Fruit fly (Drosophila melanogaster) whole organism, embryonic: ENCODE data around the gene udt.

ENCODE experiments used
- Aef1 ChIP-seq: fragments of 200-800 bp; sonication (Bioruptor generic); IDR thresholded peaks from 3 replicates; pipeline ENCODE4 v1.3.6; 2022; ENCODE audit warnings: missing biosample characterization, missing genetic modification characterization
- Antp ChIP-seq: fragments of 200-800 bp; sonication (Bioruptor generic); optimal IDR thresholded peaks from 3 replicates; lab custom pipeline; 2016; ENCODE audit warnings: missing biosample characterization, missing genetic modification characterization
- B-H1 ChIP-seq: fragments of 200-800 bp; sonication (Bioruptor generic); IDR thresholded peaks from 3 replicates; pipeline ENCODE4 v1.3.6; 2022; ENCODE audit warnings: missing biosample characterization, missing genetic modification characterization
- Bgb ChIP-seq: fragments of 200-800 bp; sonication (Bioruptor generic); IDR thresholded peaks from 2 replicates; pipeline ENCODE4 v1.3.6; 2022; ENCODE audit warnings: missing biosample characterization, missing genetic modification characterization; ENCODE audit not compliant: partially characterized antibody
- C15 ChIP-seq: fragments of 200-800 bp; sonication (Bioruptor generic); IDR thresholded peaks from 3 replicates; pipeline ENCODE4 v1.3.6; 2022; ENCODE audit warnings: missing biosample characterization, missing genetic modification characterization
- CG10543 ChIP-seq: fragments of 200-800 bp; sonication (Bioruptor generic); optimal IDR thresholded peaks from 3 replicates; lab custom pipeline; 2017; ENCODE audit warnings: missing biosample characterization, mild to moderate bottlenecking, missing genetic modification characterization, moderate library complexity
- CG10979 ChIP-seq: fragments of 200-800 bp; sonication (Bioruptor generic); optimal IDR thresholded peaks from 2 replicates; lab custom pipeline; 2018; ENCODE audit warnings: missing biosample characterization, mild to moderate bottlenecking, missing genetic modification characterization, moderate library complexity
- CG15696 ChIP-seq: fragments of 200-800 bp; sonication (Bioruptor generic); optimal IDR thresholded peaks from 2 replicates; lab custom pipeline; 2019; ENCODE audit warnings: missing biosample characterization, mild to moderate bottlenecking, missing genetic modification characterization, moderate library complexity
- CG17186 ChIP-seq: fragments of 200-800 bp; sonication (Bioruptor generic); optimal IDR thresholded peaks from 3 replicates; lab custom pipeline; 2017; ENCODE audit warnings: missing biosample characterization, missing genetic modification reagents, missing genetic modification characterization
- CG17568 ChIP-seq: fragments of 200-800 bp; sonication (Bioruptor generic); optimal IDR thresholded peaks from 2 replicates; lab custom pipeline; 2018; ENCODE audit warnings: missing biosample characterization, mild to moderate bottlenecking, missing genetic modification characterization, moderate library complexity
- CG2875 ChIP-seq: fragments of 200-800 bp; sonication (Bioruptor generic); optimal IDR thresholded peaks from 2 replicates; lab custom pipeline; 2017; ENCODE audit warnings: missing biosample characterization, mild to moderate bottlenecking, missing genetic modification characterization, missing genetic modification reagents
- CG31388 ChIP-seq: fragments of 200-800 bp; sonication (Bioruptor generic); optimal IDR thresholded peaks from 2 replicates; lab custom pipeline; 2016; ENCODE audit warnings: missing biosample characterization, missing genetic modification characterization
- CG32772 ChIP-seq: fragments of 200-800 bp; sonication (Bioruptor generic); IDR thresholded peaks from 2 replicates; pipeline ENCODE4 v1.3.6; 2022; ENCODE audit warnings: missing biosample characterization, missing genetic modification characterization
- CG8290 ChIP-seq, 3 experiments: fragments of 200-800 bp; sonication (Bioruptor generic); optimal IDR thresholded peaks; 2 replicates each; lab custom pipeline; 2016 to 2019; ENCODE audit warnings: missing biosample characterization in 3 of 3, missing genetic modification characterization in 3 of 3, mild to moderate bottlenecking in 2 of 3, moderate library complexity in 1 of 3
- CG9727 ChIP-seq: fragments of 200-800 bp; sonication (Bioruptor generic); optimal IDR thresholded peaks from 3 replicates; lab custom pipeline; 2017; ENCODE audit warnings: missing biosample characterization, mild to moderate bottlenecking, missing genetic modification characterization
- Camta ChIP-seq: fragments of 200-800 bp; sonication (Bioruptor generic); optimal IDR thresholded peaks from 2 replicates; lab custom pipeline; 2016; ENCODE audit warnings: missing biosample characterization, missing genetic modification characterization
- Dll ChIP-seq: fragments of 200-800 bp; sonication (Bioruptor generic); IDR thresholded peaks from 4 replicates; pipeline ENCODE4 v1.3.6; 2022; ENCODE audit warnings: missing biosample characterization, missing genetic modification characterization; ENCODE audit not compliant: partially characterized antibody
- Doc2 ChIP-seq: fragments of 200-800 bp; sonication (Bioruptor generic); IDR thresholded peaks from 2 replicates; pipeline ENCODE4 v1.3.6; 2022; ENCODE audit warnings: missing biosample characterization, missing genetic modification characterization
- Elba2 ChIP-seq: fragments of 200-800 bp; sonication (Bioruptor generic); optimal IDR thresholded peaks from 3 replicates; lab custom pipeline; 2016; ENCODE audit warnings: missing biosample characterization, missing genetic modification characterization
- Hmr ChIP-seq: fragments of 200-800 bp; sonication (Bioruptor generic); optimal IDR thresholded peaks from 3 replicates; lab custom pipeline; 2017; ENCODE audit warnings: mild to moderate bottlenecking, missing biosample characterization, missing genetic modification reagents, missing genetic modification characterization
- Hr3 ChIP-seq: fragments of 200-800 bp; sonication (Bioruptor generic); optimal IDR thresholded peaks from 3 replicates; lab custom pipeline; 2016; ENCODE audit warnings: missing biosample characterization, missing genetic modification characterization
- Jarid2 ChIP-seq: fragments of 200-800 bp; sonication (Bioruptor generic); optimal IDR thresholded peaks from 3 replicates; lab custom pipeline; 2017; ENCODE audit warnings: mild to moderate bottlenecking, missing biosample characterization, missing genetic modification reagents, missing genetic modification characterization
- Kr ChIP-seq: fragments of 200-800 bp; sonication (Bioruptor generic); optimal IDR thresholded peaks from 2 replicates; lab custom pipeline; 2017; ENCODE audit warnings: missing biosample characterization, mild to moderate bottlenecking, missing genetic modification characterization
- Lhr ChIP-seq: fragments of 200-800 bp; sonication (Bioruptor generic); optimal IDR thresholded peaks from 3 replicates; lab custom pipeline; 2017; ENCODE audit warnings: mild to moderate bottlenecking, missing biosample characterization, missing genetic modification reagents, missing genetic modification characterization
- Lim3 ChIP-seq: fragments of 200-800 bp; sonication (Bioruptor generic); IDR thresholded peaks from 2 replicates; pipeline ENCODE4 v1.3.6; 2022; ENCODE audit warnings: missing biosample characterization, missing genetic modification characterization
- Nf-YA ChIP-seq: fragments of 200-800 bp; sonication (Bioruptor generic); IDR thresholded peaks from 2 replicates; pipeline ENCODE4 v1.3.6; 2022; ENCODE audit warnings: missing biosample characterization, missing genetic modification characterization
- Poxn ChIP-seq: fragments of 200-800 bp; sonication (Bioruptor generic); IDR thresholded peaks from 2 replicates; pipeline ENCODE4 v1.3.6; 2022; ENCODE audit warnings: missing biosample characterization, missing genetic modification characterization
- Rfx ChIP-seq: fragments of 200-800 bp; sonication (Bioruptor generic); IDR thresholded peaks from 2 replicates; pipeline ENCODE4 v1.3.6; 2022; ENCODE audit warnings: missing biosample characterization, missing genetic modification characterization
- cwo ChIP-seq: fragments of 200-800 bp; sonication (Bioruptor generic); optimal IDR thresholded peaks from 3 replicates; lab custom pipeline; 2017; ENCODE audit warnings: missing biosample characterization, missing genetic modification characterization, mild to moderate bottlenecking, moderate library complexity, missing genetic modification reagents
- dan ChIP-seq: fragments of 200-800 bp; sonication (Bioruptor generic); IDR thresholded peaks from 2 replicates; pipeline ENCODE4 v1.3.6; 2022; ENCODE audit warnings: missing biosample characterization, missing genetic modification characterization
- disco-r ChIP-seq: fragments of 200-800 bp; sonication (Bioruptor generic); optimal IDR thresholded peaks from 2 replicates; lab custom pipeline; 2016; ENCODE audit warnings: missing biosample characterization, missing genetic modification characterization
- gcm2 ChIP-seq: fragments of 200-800 bp; sonication (Bioruptor generic); optimal IDR thresholded peaks from 2 replicates; lab custom pipeline; 2016; ENCODE audit warnings: missing biosample characterization, missing genetic modification characterization
- gro ChIP-seq: fragments of 200-800 bp; sonication (Bioruptor generic); optimal IDR thresholded peaks from 2 replicates; lab custom pipeline; 2016; ENCODE audit warnings: missing biosample characterization, missing genetic modification characterization
- hkb ChIP-seq, 2 experiments: fragments of 200-800 bp in 1 of 2; fragments of >200 bp in 1 of 2; sonication (Bioruptor generic) in 1 of 2; IDR thresholded peaks in 1 of 2; optimal IDR thresholded peaks in 1 of 2; 2 replicates each; pipeline versions ENCODE4 v1.3.6 to Lab custom; 2017 to 2022; ENCODE audit warnings: missing biosample characterization in 1 of 2, missing genetic modification characterization in 1 of 2
- kni ChIP-seq: fragments of 200-800 bp; sonication (Bioruptor generic); optimal IDR thresholded peaks from 3 replicates; lab custom pipeline; 2017; ENCODE audit warnings: mild to moderate bottlenecking, missing biosample characterization, missing genetic modification reagents, missing genetic modification characterization
- prd ChIP-seq, 3 experiments: fragments of >200 bp in 2 of 3; fragments of 200-800 bp in 1 of 3; sonication (Bioruptor generic) in 1 of 3; optimal IDR thresholded peaks in 2 of 3; IDR thresholded peaks in 1 of 3; 2 replicates in 2 of 3; 3 replicates in 1 of 3; pipeline versions ENCODE4 v1.3.6 to Lab custom; 2017 to 2022; ENCODE audit warnings: missing biosample characterization in 1 of 3, missing genetic modification characterization in 1 of 3
- pros ChIP-seq: fragments of 200-800 bp; sonication (Bioruptor generic); optimal IDR thresholded peaks from 3 replicates; lab custom pipeline; 2019; ENCODE audit warnings: missing biosample characterization, mild to moderate bottlenecking, missing genetic modification characterization, moderate library complexity
- repo ChIP-seq: fragments of 200-800 bp; sonication (Bioruptor generic); optimal IDR thresholded peaks from 2 replicates; lab custom pipeline; 2016; ENCODE audit warnings: missing biosample characterization, missing genetic modification characterization
- row ChIP-seq: fragments of 200-800 bp; sonication (Bioruptor generic); IDR thresholded peaks from 3 replicates; pipeline ENCODE4 v1.3.6; 2022; ENCODE audit warnings: missing biosample characterization, missing genetic modification characterization
- sens ChIP-seq: fragments of 200-800 bp; sonication (Bioruptor generic); peaks from one replicate; lab custom pipeline; 2016; ENCODE audit warnings: missing biosample characterization, missing genetic modification characterization
- shn ChIP-seq: fragments of 200-800 bp; sonication (Bioruptor generic); optimal IDR thresholded peaks from 3 replicates; lab custom pipeline; 2016; ENCODE audit warnings: missing biosample characterization, missing genetic modification characterization
- sim ChIP-seq: fragments of 200-800 bp; sonication (Bioruptor generic); IDR thresholded peaks from 2 replicates; pipeline ENCODE4 v1.3.6; 2022; ENCODE audit warnings: missing biosample characterization, missing genetic modification characterization
- slbo ChIP-seq: fragments of 200-800 bp; sonication (Bioruptor generic); IDR thresholded peaks from 2 replicates; pipeline ENCODE4 v1.3.6; 2022; ENCODE audit warnings: missing biosample characterization, missing genetic modification characterization
- twi ChIP-seq: fragments of 200-800 bp; optimal IDR thresholded peaks from 2 replicates; lab custom pipeline; 2019; ENCODE audit warnings: missing biosample characterization, mild to moderate bottlenecking, missing genetic modification characterization, moderate library complexity
- usp ChIP-seq: fragments of >200 bp; optimal IDR thresholded peaks from 2 replicates; lab custom pipeline; 2017; ENCODE audit warnings: missing biosample characterization, missing genetic modification characterization
- wdn ChIP-seq: fragments of 200-800 bp; sonication (Bioruptor generic); IDR thresholded peaks from 2 replicates; pipeline ENCODE4 v1.3.6; 2022; ENCODE audit warnings: missing biosample characterization, missing genetic modification characterization
- zf30C ChIP-seq: fragments of 200-800 bp; sonication (Bioruptor generic); optimal IDR thresholded peaks from 3 replicates; lab custom pipeline; 2018; ENCODE audit warnings: missing biosample characterization, mild to moderate bottlenecking, missing genetic modification characterization

Gene udt

DNA sequence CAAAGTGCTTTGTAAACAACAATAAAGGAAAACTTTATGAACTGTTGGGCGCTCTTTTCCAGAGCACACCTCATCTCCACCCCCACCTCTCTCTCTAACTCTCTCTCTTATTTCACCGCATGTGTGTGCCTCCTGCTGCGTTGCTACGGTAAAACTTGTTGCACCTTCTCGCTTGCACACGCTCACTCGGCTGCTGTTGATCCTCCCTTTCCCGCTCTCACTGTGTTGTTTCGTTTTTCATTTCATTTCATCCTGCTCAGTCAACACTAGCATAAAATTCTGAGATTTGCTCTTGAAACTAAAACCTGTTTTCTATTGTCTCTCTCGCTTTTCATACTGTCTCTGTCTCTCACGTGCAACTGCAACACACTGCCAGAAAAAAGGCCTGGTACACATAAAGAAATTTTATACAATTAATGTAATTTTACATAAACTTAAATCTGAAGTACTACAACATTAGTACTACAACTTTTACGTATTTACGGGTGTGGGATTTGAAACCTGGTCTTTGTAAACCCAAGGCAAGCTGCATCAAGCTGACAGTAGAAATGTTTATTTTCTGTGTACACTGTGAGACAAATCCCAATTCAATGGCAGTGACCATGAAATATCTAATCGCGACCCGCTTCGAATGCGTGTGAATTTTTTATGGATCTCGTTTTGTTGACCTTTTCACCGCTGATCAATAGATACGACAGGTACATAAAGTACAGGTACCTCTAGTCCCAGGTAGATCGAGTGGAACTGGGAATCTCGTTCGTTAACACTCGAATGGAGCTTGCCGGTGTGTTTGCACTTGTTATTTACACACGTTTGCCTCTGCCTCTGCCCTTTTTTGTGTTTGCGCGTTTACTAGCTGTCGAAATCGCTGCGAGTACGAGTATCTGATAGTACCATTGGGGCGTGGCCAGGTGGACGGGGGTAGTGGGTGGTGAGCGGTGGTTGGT lies 19.7 kb upstream of the udt start (continued):
- no peak for TF ChIP-seq Bgb
- peak; percentile 100 for TF ChIP-seq zf30C (GFP tag; lab: Kevin White, UChicago)
- TF ChIP-seq usp (GFP tag; lab: Kevin White, UChicago) = no peak
- peak; percentile 85 for TF ChIP-seq Camta (GFP tag; lab: Kevin White, UChicago)
- TF ChIP-seq CG9727 (GFP tag; lab: Kevin White, UChicago) = peak; percentile 93
- peak; percentile 99 for TF ChIP-seq sens (GFP tag; lab: Kevin White, UChicago)
- no peak for TF ChIP-seq prd (optimal IDR thresholded peaks at IDR 0.05; lab: Kevin White, UChicago)
- TF ChIP-seq prd (GFP tag; IDR thresholded peaks at IDR 0.05; lab: Robert Waterston, UW) = peak; percentile 94
- peak; percentile 77 for TF ChIP-seq Antp (GFP tag; lab: Kevin White, UChicago)
- peak; percentile 93 for TF ChIP-seq CG2875 (GFP tag; lab: Kevin White, UChicago)
- TF ChIP-seq C15 (GFP tag; lab: Robert Waterston, UW) = no peak
- no peak for TF ChIP-seq Doc2
- TF ChIP-seq Lim3 (GFP tag; lab: Robert Waterston, UW) = no peak
- peak; percentile 74 for TF ChIP-seq CG8290 (GFP tag; optimal IDR thresholded peaks at IDR 0.05; lab: Kevin White, UChicago)
- peak; percentile 79 to 89 for TF ChIP-seq CG8290 (tag; optimal IDR thresholded peaks at IDR 0.05; lab: Kevin White, UChicago)
- TF ChIP-seq gcm2 = peak; percentile 58
- TF ChIP-seq Dll = no peak
- TF ChIP-seq Jarid2 (GFP tag; lab: Kevin White, UChicago) = peak; percentile 54
- peak; percentile 89 for TF ChIP-seq row
- TF ChIP-seq wdn (GFP tag; lab: Robert Waterston, UW) = no peak
- no peak for TF ChIP-seq hkb (optimal IDR thresholded peaks at IDR 0.05; lab: Kevin White, UChicago)
- TF ChIP-seq hkb (GFP tag; IDR thresholded peaks at IDR 0.05; lab: Robert Waterston, UW) = peak; percentile 80
- peak; percentile 55 for TF ChIP-seq disco-r
- peak; percentile 71 for TF ChIP-seq Lhr (GFP tag; lab: Kevin White, UChicago)
- peak; percentile 32 for TF ChIP-seq CG17186 (GFP tag; lab: Kevin White, UChicago)
- peak; percentile 43 for TF ChIP-seq repo
- peak; percentile 81 for TF ChIP-seq cwo (GFP tag; lab: Kevin White, UChicago)
- TF ChIP-seq twi = peak; percentile 90
- peak; percentile 86 for TF ChIP-seq Kr (GFP tag; lab: Kevin White, UChicago)
- peak; percentile 94 for TF ChIP-seq CG15696
- peak; percentile 84 for TF ChIP-seq sim (GFP tag; lab: Robert Waterston, UW)
- TF ChIP-seq Hmr = peak; percentile 71
- no peak for TF ChIP-seq Poxn (GFP tag; lab: Robert Waterston, UW)
- peak; percentile 97 for TF ChIP-seq CG10979
- peak; percentile 63 for TF ChIP-seq pros (GFP tag; lab: Kevin White, UChicago)
- TF ChIP-seq CG17568 (GFP tag; lab: Kevin White, UChicago) = peak; percentile 73
- peak; percentile 77; the same call in 1 of the 2 replicates for TF ChIP-seq dan
- peak; percentile 32; the same call in 1 of the 3 replicates for TF ChIP-seq Aef1 (GFP tag; lab: Robert Waterston, UW)
- peak; percentile 89 for TF ChIP-seq Hr3
- peak; percentile 68 for TF ChIP-seq CG31388 (GFP tag; lab: Kevin White, UChicago)
- peak; percentile 62 for TF ChIP-seq Nf-YA
- peak; percentile 28 for TF ChIP-seq Elba2
- peak; percentile 86 for TF ChIP-seq CG32772
- TF ChIP-seq slbo = peak; percentile 33; the same call in 1 of the 2 replicates
- TF ChIP-seq B-H1 (GFP tag; lab: Robert Waterston, UW) = peak; percentile 49; the same call in 2 of the 3 replicates
- peak; percentile 95 for TF ChIP-seq kni (GFP tag; lab: Kevin White, UChicago)
- peak; percentile 91 for TF ChIP-seq CG10543 (GFP tag; lab: Kevin White, UChicago)
- TF ChIP-seq Rfx = peak; percentile 56; the same call in 1 of the 2 replicates
- TF ChIP-seq gro = peak; percentile 8
- TF ChIP-seq shn (GFP tag; lab: Kevin White, UChicago) = peak; percentile 54
